Worm (Caenorhabditis elegans): ENCODE results near the gene B0281.3.
A peak's percentile ranks its signal among the peaks of the same experiment; 100 is the strongest.
"Not testable (repeated sequence)": the region's sequence is repeated elsewhere in the genome, so short reads cannot be mapped to it uniquely, and the experiment has no call there.

B0281.3 gene

DNA sequence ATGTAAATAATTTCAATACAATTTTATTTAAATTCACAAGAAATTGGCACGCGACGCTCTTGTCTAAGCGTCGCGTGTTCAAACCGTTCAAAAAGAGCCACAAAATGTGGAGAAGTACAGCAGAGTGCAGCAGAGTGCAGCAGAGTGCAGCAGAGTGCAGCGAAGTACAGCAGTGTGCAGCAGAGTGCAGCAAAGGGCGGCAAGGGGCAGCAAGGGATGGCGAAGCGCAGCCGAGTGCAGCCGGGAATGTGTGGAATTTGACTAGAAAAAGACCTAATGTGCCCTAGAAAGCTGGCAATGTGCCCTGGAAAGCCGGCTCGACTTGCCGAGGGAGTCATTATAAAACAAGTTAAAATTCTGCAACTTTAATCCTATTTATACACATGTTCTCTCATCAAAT is 27.6 kb upstream of the B0281.3 start, which contains the start of gene K09F6.6:
TSS of gene K09F6.6 (minus strand) at position 43 of the 400 bp plus-strand sequence.
- TF ChIP-seq F37B4.10 (GFP tag; IDR thresholded peaks at IDR 0.05) (no peak), pbrm-1 (GFP tag; IDR thresholded peaks at IDR 0.05) (no peak), egrh-3 (GFP tag; IDR thresholded peaks at IDR 0.05) (peak; percentile 44; the same call in 1 of the 2 replicates), madf-10 (tag; optimal IDR thresholded peaks at IDR 0.05) (no peak), zfh-2 (GFP tag; conservative IDR thresholded peaks at IDR 0.05) (peak; percentile 75), let-526 (GFP tag; IDR thresholded peaks at IDR 0.05) (no peak), him-1 (tag; optimal IDR thresholded peaks at IDR 0.05) (no peak)

DNA sequence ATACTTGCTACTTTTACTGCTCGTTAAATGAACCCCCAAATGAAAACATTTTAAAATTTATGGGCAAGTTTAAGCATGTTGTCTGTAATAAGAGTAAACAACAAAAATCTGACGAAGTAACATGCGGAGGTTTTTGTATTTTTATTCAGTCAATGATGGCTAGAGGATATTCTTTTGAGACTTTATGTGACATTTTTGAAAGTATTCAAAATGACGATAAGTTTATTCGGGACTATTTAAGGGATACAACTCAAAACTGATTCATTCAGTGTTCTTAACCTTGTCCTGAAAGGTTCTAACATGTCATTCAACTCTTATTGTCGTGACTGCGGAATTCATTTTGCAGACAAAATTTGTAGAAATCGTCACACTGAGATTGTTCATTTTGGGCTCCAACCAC is 27.0 kb upstream of the B0281.3 start, which contains the start of gene K09F6.11:
TSS of gene K09F6.11 (plus strand) at position 301 of the 400 bp plus-strand sequence.
- TF ChIP-seq sea-2 (GFP tag; IDR thresholded peaks at IDR 0.05) (no peak), Y67H2A.10 (GFP tag; conservative IDR thresholded peaks at IDR 0.05) (no peak), nfya-1 (tag; optimal IDR thresholded peaks at IDR 0.05; ENCODE audit: borderline replicate concordance, insufficient read depth) (no peak), Y79H2A.3 (GFP tag; conservative IDR thresholded peaks at IDR 0.05) (no peak), zim-3 (tag; optimal IDR thresholded peaks at IDR 0.05) (no peak), cebp-1 (GFP tag; IDR thresholded peaks at IDR 0.05) (no peak), cebp-1 (tag; optimal IDR thresholded peaks at IDR 0.05) (no peak), ccch-3 (GFP tag; optimal IDR thresholded peaks at IDR 0.05) (no peak), ceh-40 (GFP tag; IDR thresholded peaks at IDR 0.05) (no peak), F33H1.4 (GFP tag; IDR thresholded peaks at IDR 0.05) (no peak), F23B12.7 (tag; optimal IDR thresholded peaks at IDR 0.05; ENCODE audit: insufficient read depth) (no peak), F37B4.10 (GFP tag; IDR thresholded peaks at IDR 0.05) (no peak), rpc-1 (optimal IDR thresholded peaks at IDR 0.05) (no peak), rpc-1 (tag; optimal IDR thresholded peaks at IDR 0.05) (no peak), hmg-1.2 (GFP tag; IDR thresholded peaks at IDR 0.05) (no peak), nfya-2 (GFP tag; IDR thresholded peaks at IDR 0.05) (no peak), atf-7 (tag; optimal IDR thresholded peaks at IDR 0.05) (no peak), ZK185.1 (tag; optimal IDR thresholded peaks at IDR 0.05; ENCODE audit: poor library complexity, severe bottlenecking) (no peak), egrh-3 (GFP tag; IDR thresholded peaks at IDR 0.05) (no peak)

DNA sequence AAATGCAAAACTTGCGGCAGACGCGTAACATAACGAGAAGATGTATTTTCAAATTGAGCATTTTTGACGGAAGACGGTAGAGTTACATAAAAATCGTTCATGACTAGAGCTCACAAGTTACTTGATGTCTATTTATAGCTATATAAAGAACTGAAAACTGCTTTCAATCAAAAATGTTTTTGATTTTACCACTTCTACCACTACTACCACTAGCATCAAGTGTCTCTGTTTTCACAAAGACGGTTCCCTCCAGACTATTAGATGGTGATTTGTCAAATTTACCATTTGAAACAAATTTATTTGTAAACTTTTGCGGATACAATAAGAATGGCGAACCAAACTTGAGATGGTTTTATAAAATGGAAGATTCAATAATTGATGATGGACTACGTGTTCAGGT is 24.2 kb upstream of the B0281.3 start, which contains the start of gene K09F6.9:
TSS of gene K09F6.9 (minus strand) at position 101 of the 400 bp plus-strand sequence.
- TF ChIP-seq zfh-2 (GFP tag; conservative IDR thresholded peaks at IDR 0.05); tbp1 (GFP tag; optimal IDR thresholded peaks at IDR 0.05); lin-40 (tag; optimal IDR thresholded peaks at IDR 0.05): not testable (repeated sequence)

DNA sequence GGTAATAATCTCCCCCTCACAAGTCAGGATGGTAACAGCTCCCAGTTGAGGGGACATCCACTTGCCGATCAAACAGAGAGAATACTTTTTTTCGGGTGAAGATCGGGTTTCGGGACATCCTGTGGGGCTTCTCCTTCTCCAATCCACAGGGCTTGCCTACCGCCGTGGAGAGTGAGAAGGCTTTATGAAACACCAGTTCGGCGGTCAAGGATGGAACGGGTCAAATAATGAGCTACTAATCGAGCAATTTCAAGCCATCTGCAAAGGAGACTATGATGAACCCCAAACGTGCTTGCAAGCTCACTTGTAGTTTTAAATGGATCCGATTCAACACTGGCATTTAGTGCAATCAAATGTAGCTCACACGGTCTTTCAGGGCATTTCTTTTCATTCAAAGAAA is 22.1 kb upstream of the B0281.3 start:
- TF ChIP-seq ZK185.1 (tag; optimal IDR thresholded peaks at IDR 0.05; ENCODE audit: poor library complexity, severe bottlenecking) = no peak
- no peak for TF ChIP-seq F55B11.4 (tag; optimal IDR thresholded peaks at IDR 0.05; ENCODE audit: borderline replicate concordance, insufficient read depth)
- 0 out of 2 replicates have a peak, but pooled peaks have one; percentile 26 for TF ChIP-seq zfh-2 (GFP tag; conservative IDR thresholded peaks at IDR 0.05)

DNA sequence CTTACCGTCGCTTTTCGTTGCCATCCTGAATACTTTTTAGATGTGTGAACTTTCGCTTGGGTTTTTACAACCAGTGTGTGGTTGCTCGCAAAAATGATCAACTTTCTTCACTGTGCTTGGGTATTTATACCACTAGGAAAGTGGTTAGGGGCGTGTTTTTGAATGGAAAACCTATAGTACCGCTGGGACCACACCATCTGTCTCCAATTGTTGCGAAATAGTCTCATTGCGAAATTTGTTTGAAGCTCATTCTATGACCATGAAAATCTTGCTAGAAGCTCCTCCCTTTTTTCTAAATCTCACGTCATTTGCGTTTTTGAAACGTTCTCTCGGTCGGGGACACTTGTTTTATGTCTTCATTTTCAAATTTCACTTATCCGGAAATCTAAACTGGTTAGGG is 18.0 kb upstream of the B0281.3 start, which contains the start of the genes K09F6.10 and K09F6.13:
TSS of gene K09F6.10 (minus strand) at position 86 of the 400 bp plus-strand sequence.
TSS of gene K09F6.13 (plus strand) at position 317 of the 400 bp plus-strand sequence.
- peak; percentile 80 for TF ChIP-seq cebp-1 (GFP tag; IDR thresholded peaks at IDR 0.05)
- peak; percentile 91 for TF ChIP-seq cebp-1 (tag; optimal IDR thresholded peaks at IDR 0.05)
- TF ChIP-seq akir-1 (GFP tag; optimal IDR thresholded peaks at IDR 0.05) = no peak

DNA sequence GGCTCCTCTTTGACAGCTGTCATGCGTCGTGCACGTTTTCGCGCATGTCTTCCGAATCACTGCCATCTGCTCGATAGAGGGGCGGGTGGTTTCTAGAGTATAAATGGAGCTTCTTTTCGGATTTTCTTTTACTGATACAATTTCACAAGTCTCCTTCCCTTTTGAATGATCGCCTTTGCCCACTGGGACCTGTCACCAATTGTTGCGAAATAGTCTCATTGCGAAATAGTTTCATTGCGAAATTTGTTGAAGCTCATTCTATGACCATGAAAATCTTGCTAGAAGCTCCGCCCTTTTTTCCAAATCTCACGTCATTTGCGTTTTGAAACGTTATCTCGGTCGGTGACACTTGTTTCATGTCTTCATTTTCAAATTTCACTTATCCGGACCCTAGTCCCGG is 17.4 kb upstream of the B0281.3 start:
- TF ChIP-seq K12H6.12 (tag; optimal IDR thresholded peaks at IDR 0.05) (peak; percentile 18), Y53G8AR.9 (GFP tag; conservative IDR thresholded peaks at IDR 0.05) (no peak), cebp-1 (GFP tag; IDR thresholded peaks at IDR 0.05) (peak; percentile 94), cebp-1 (tag; optimal IDR thresholded peaks at IDR 0.05) (peak; percentile 99)

Data from whole organism, young adult.